Worm (Caenorhabditis elegans) whole organism, late embryonic: Measurements from ENCODE around the gene pot-1.

Source experiments
- F13H6.1 ChIP-seq: sonication (generic microtip); optimal IDR thresholded peaks from 2 replicates; lab custom pipeline; 2016; ENCODE audit warnings: missing genetic modification characterization, missing compliant biosample characterization
- K02D7.2 ChIP-seq: sonication (generic microtip); optimal IDR thresholded peaks from 2 replicates; lab custom pipeline; 2017; ENCODE audit warnings: mild to moderate bottlenecking, missing genetic modification characterization, missing compliant biosample characterization
- T23F11.4 ChIP-seq: fragments of 200-800 bp; sonication (Bioruptor generic); optimal IDR thresholded peaks from 2 replicates; lab custom pipeline; 2018; ENCODE audit warnings: mild to moderate bottlenecking, missing genetic modification characterization, missing compliant biosample characterization
- Y22D7AL.16 ChIP-seq: sonication (generic microtip); optimal IDR thresholded peaks from 2 replicates; lab custom pipeline; 2016; ENCODE audit warnings: missing genetic modification characterization, missing compliant biosample characterization
- ama-1 ChIP-seq: fragments of 150-350 bp; optimal IDR thresholded peaks from 2 replicates; lab custom pipeline; 2014
- ceh-19 ChIP-seq: fragments of 200-800 bp; sonication (Bioruptor generic); optimal IDR thresholded peaks from 2 replicates; lab custom pipeline; 2018; ENCODE audit warnings: mild to moderate bottlenecking, missing genetic modification characterization, missing compliant biosample characterization
- ceh-24 ChIP-seq: sonication (generic microtip); optimal IDR thresholded peaks from 2 replicates; lab custom pipeline; 2016; ENCODE audit warnings: mild to moderate bottlenecking, missing genetic modification characterization, missing compliant biosample characterization
- ceh-30 ChIP-seq: fragments of 150-350 bp; optimal IDR thresholded peaks from 2 replicates; lab custom pipeline; 2014; ENCODE audit warnings: missing biosample characterization, missing genetic modification characterization
- ceh-34 ChIP-seq: sonication (generic microtip); optimal IDR thresholded peaks from 2 replicates; lab custom pipeline; 2016; ENCODE audit warnings: mild to moderate bottlenecking, missing genetic modification characterization, missing compliant biosample characterization
- ceh-6 ChIP-seq: fragments of 200-800 bp; sonication (Bioruptor generic); optimal IDR thresholded peaks from 2 replicates; lab custom pipeline; 2018; ENCODE audit warnings: mild to moderate bottlenecking, missing genetic modification characterization, missing compliant biosample characterization
- ceh-9 ChIP-seq: sonication (generic microtip); optimal IDR thresholded peaks from 2 replicates; lab custom pipeline; 2016; ENCODE audit warnings: mild to moderate bottlenecking, missing genetic modification characterization, inconsistent platforms, missing compliant biosample characterization
- dmd-4 ChIP-seq: sonication (generic microtip); optimal IDR thresholded peaks from 2 replicates; lab custom pipeline; 2016; ENCODE audit warnings: borderline replicate concordance, missing genetic modification characterization, missing compliant biosample characterization
- dve-1 ChIP-seq: sonication (generic microtip); optimal IDR thresholded peaks from 2 replicates; lab custom pipeline; 2017; ENCODE audit warnings: antibody characterized with exemption, mild to moderate bottlenecking, missing genetic modification characterization, missing compliant biosample characterization
- elt-2 ChIP-seq: sonication (generic microtip); optimal IDR thresholded peaks from 2 replicates; lab custom pipeline; 2016; ENCODE audit warnings: missing genetic modification reagents, missing genetic modification characterization, missing compliant biosample characterization
- elt-4 ChIP-seq: sonication (generic microtip); optimal IDR thresholded peaks from 2 replicates; lab custom pipeline; 2016; ENCODE audit warnings: missing genetic modification characterization, missing compliant biosample characterization
- ets-4 ChIP-seq: sonication (generic microtip); optimal IDR thresholded peaks from 2 replicates; lab custom pipeline; 2016; ENCODE audit warnings: missing genetic modification characterization, missing compliant biosample characterization
- eyg-1 ChIP-seq: sonication (generic microtip); optimal IDR thresholded peaks from 2 replicates; lab custom pipeline; 2016; ENCODE audit warnings: missing genotype, missing genetic modification characterization, missing compliant biosample characterization
- fax-1 ChIP-seq: sonication (generic microtip); optimal IDR thresholded peaks from 2 replicates; lab custom pipeline; 2016; ENCODE audit warnings: missing genotype, missing genetic modification characterization, missing compliant biosample characterization
- fkh-6 ChIP-seq: sonication (generic microtip); optimal IDR thresholded peaks from 2 replicates; lab custom pipeline; 2016; ENCODE audit warnings: missing genetic modification characterization, missing compliant biosample characterization
- hlh-13 ChIP-seq: fragments of 200-800 bp; sonication (Bioruptor generic); optimal IDR thresholded peaks from 2 replicates; lab custom pipeline; 2018; ENCODE audit warnings: mild to moderate bottlenecking, missing genetic modification characterization, missing compliant biosample characterization
- hlh-30 ChIP-seq: sonication (generic microtip); optimal IDR thresholded peaks from 2 replicates; lab custom pipeline; 2017; ENCODE audit warnings: antibody characterized with exemption, missing genetic modification characterization, missing compliant biosample characterization; ENCODE audit not compliant: insufficient read depth
- hlh-6 ChIP-seq: sonication (generic microtip); optimal IDR thresholded peaks from 2 replicates; lab custom pipeline; 2016; ENCODE audit warnings: missing genotype, missing genetic modification characterization, missing compliant biosample characterization
- lim-6 ChIP-seq: sonication (generic microtip); optimal IDR thresholded peaks from 2 replicates; lab custom pipeline; 2016; ENCODE audit warnings: missing genetic modification characterization, missing compliant biosample characterization
- lin-11 ChIP-seq: fragments of 200-800 bp; sonication (Bioruptor generic); optimal IDR thresholded peaks from 2 replicates; lab custom pipeline; 2018; ENCODE audit warnings: mild to moderate bottlenecking, missing genetic modification characterization, missing compliant biosample characterization
- madf-2 ChIP-seq: sonication (generic microtip); optimal IDR thresholded peaks from 2 replicates; lab custom pipeline; 2017; ENCODE audit warnings: missing genetic modification characterization, missing compliant biosample characterization
- mec-3 ChIP-seq: sonication (generic microtip); optimal IDR thresholded peaks from 2 replicates; lab custom pipeline; 2016; ENCODE audit warnings: borderline replicate concordance, missing genetic modification characterization, missing compliant biosample characterization
- nfya-1 ChIP-seq: sonication (generic microtip); optimal IDR thresholded peaks from 2 replicates; lab custom pipeline; 2017; ENCODE audit warnings: missing genetic modification characterization, mild to moderate bottlenecking, missing compliant biosample characterization, antibody characterized with exemption, moderate library complexity
- nhr-11 ChIP-seq: fragments of 150-350 bp; optimal IDR thresholded peaks from 2 replicates; lab custom pipeline; 2014; ENCODE audit warnings: missing biosample characterization, missing genetic modification characterization
- nhr-232 ChIP-seq: sonication (generic microtip); optimal IDR thresholded peaks from 2 replicates; lab custom pipeline; 2016; ENCODE audit warnings: missing genetic modification characterization, missing compliant biosample characterization
- npax-4 ChIP-seq: sonication (generic microtip); optimal IDR thresholded peaks from 2 replicates; lab custom pipeline; 2016; ENCODE audit warnings: missing genetic modification characterization, missing compliant biosample characterization
- pat-9 ChIP-seq: fragments of 200-800 bp; sonication (Bioruptor generic); optimal IDR thresholded peaks from 2 replicates; lab custom pipeline; 2018; ENCODE audit warnings: mild to moderate bottlenecking, missing genetic modification characterization, moderate library complexity, missing compliant biosample characterization
- pha-2 ChIP-seq: sonication (generic microtip); optimal IDR thresholded peaks from 2 replicates; lab custom pipeline; 2017; ENCODE audit warnings: mild to moderate bottlenecking, missing genetic modification characterization, missing compliant biosample characterization
- pha-4 ChIP-seq: fragments of 150-350 bp; optimal IDR thresholded peaks from 2 replicates; lab custom pipeline; 2018; ENCODE audit warnings: missing biosample characterization, missing genetic modification reagents, missing genetic modification characterization
- pros-1 ChIP-seq: fragments of 150-350 bp; optimal IDR thresholded peaks from 2 replicates; lab custom pipeline; 2014; ENCODE audit warnings: missing biosample characterization, missing genetic modification reagents, missing genetic modification characterization
- ref-2 ChIP-seq: sonication (generic microtip); optimal IDR thresholded peaks from 2 replicates; lab custom pipeline; 2016; ENCODE audit warnings: missing genetic modification characterization, missing compliant biosample characterization
- rnt-1 ChIP-seq: sonication (generic microtip); optimal IDR thresholded peaks from 2 replicates; lab custom pipeline; 2016; ENCODE audit warnings: missing genetic modification characterization, missing compliant biosample characterization
- sox-4 ChIP-seq: sonication (generic microtip); optimal IDR thresholded peaks from 2 replicates; lab custom pipeline; 2017; ENCODE audit warnings: mild to moderate bottlenecking, missing genetic modification characterization, inconsistent platforms, missing compliant biosample characterization
- tbx-2 ChIP-seq: sonication (generic microtip); optimal IDR thresholded peaks from 2 replicates; lab custom pipeline; 2016; ENCODE audit warnings: missing genetic modification characterization, missing compliant biosample characterization
- tbx-7 ChIP-seq: sonication (generic microtip); optimal IDR thresholded peaks from 2 replicates; lab custom pipeline; 2016; ENCODE audit warnings: missing genotype, missing genetic modification characterization, missing compliant biosample characterization
- unc-3 ChIP-seq, 2 experiments: fragments of 200-800 bp in 1 of 2; sonication (Bioruptor generic) in 1 of 2; sonication (generic microtip) in 1 of 2; conservative IDR thresholded peaks in 1 of 2; optimal IDR thresholded peaks in 1 of 2; 2 replicates each; pipeline versions ENCODE4 v1.3.6 to Lab custom; 2016 to 2022; ENCODE audit warnings: missing compliant biosample characterization in 2 of 2, missing genetic modification characterization in 2 of 2, missing genetic modification reagents in 1 of 2
- zip-5 ChIP-seq: sonication (generic microtip); optimal IDR thresholded peaks from 2 replicates; lab custom pipeline; 2016; ENCODE audit warnings: missing genetic modification characterization, missing compliant biosample characterization
- ztf-16 ChIP-seq: sonication (generic microtip); optimal IDR thresholded peaks from 2 replicates; lab custom pipeline; 2017; ENCODE audit warnings: missing genetic modification characterization, missing compliant biosample characterization

The pot-1 gene

ce11 chrIII:7112285-7112684 is 21.2 kb downstream of the pot-1 start:
- no peak for TF ChIP-seq ceh-24 (tag; lab: Kevin White, UChicago)

ce11 chrIII:7111793-7112192 is 21.7 kb downstream of the pot-1 start, which contains the start of gene B0280.7:
TSS of gene B0280.7 (minus strand) at chrIII:7111893.
- TF ChIP-seq nfya-1 (tag; lab: Kevin White, UChicago) (no peak), elt-4 (tag; lab: Kevin White, UChicago) (no peak), hlh-6 (tag; lab: Kevin White, UChicago) (no peak), ceh-19 (GFP tag; lab: Kevin White, UChicago) (no peak), ama-1 (lab: Kevin White, UChicago) (no peak), eyg-1 (tag; lab: Kevin White, UChicago) (no peak), tbx-7 (tag; lab: Kevin White, UChicago) (no peak), ceh-30 (tag; lab: Kevin White, UChicago) (no peak), ceh-9 (tag; lab: Kevin White, UChicago) (no peak), F13H6.1 (tag; lab: Kevin White, UChicago) (no peak), fax-1 (tag; lab: Kevin White, UChicago) (no peak), pha-4 (tag; lab: Kevin White, UChicago) (no peak), nhr-232 (tag; lab: Kevin White, UChicago) (no peak), lim-6 (tag; lab: Kevin White, UChicago) (no peak), zip-5 (tag; lab: Kevin White, UChicago) (no peak), pha-2 (tag; lab: Kevin White, UChicago) (no peak), ceh-24 (tag; lab: Kevin White, UChicago) (no peak), pat-9 (tag; lab: Kevin White, UChicago) (no peak)

- TF ChIP-seq ceh-34 (tag; lab: Kevin White, UChicago), result no peak
- TF ChIP-seq elt-2 (tag; lab: Kevin White, UChicago), result peak; percentile 85
These were observed 25.5 kb downstream of the pot-1 start, which contains the start of gene odd-1 for ce11 chrIII:7107965-7108364. TSS of gene odd-1 (plus strand) at chrIII:7108313.

ce11 chrIII:7106854-7107253 is 26.6 kb downstream of the pot-1 start:
- TF ChIP-seq ref-2 (tag; lab: Kevin White, UChicago) (no peak), unc-3 (GFP tag; conservative IDR thresholded peaks at IDR 0.05; lab: Robert Waterston, UW) (no peak), unc-3 (tag; optimal IDR thresholded peaks at IDR 0.05; lab: Kevin White, UChicago) (no peak), F13H6.1 (tag; lab: Kevin White, UChicago) (no peak), K02D7.2 (no peak), Y22D7AL.16 (tag; lab: Kevin White, UChicago) (no peak), hlh-30 (tag; lab: Kevin White, UChicago) (no peak), lin-11 (no peak), elt-2 (tag; lab: Kevin White, UChicago) (no peak), nhr-11 (tag; lab: Kevin White, UChicago) (no peak), dmd-4 (no peak), pros-1 (tag; lab: Kevin White, UChicago) (no peak), elt-4 (tag; lab: Kevin White, UChicago) (no peak), ceh-6 (GFP tag; lab: Kevin White, UChicago) (no peak)

- TF ChIP-seq pha-4 (tag; lab: Kevin White, UChicago) (no peak), hlh-30 (tag; lab: Kevin White, UChicago) (no peak), dmd-4 (no peak), ceh-34 (tag; lab: Kevin White, UChicago) (no peak), T23F11.4 (GFP tag; lab: Kevin White, UChicago) (no peak), mec-3 (tag; lab: Kevin White, UChicago) (no peak), K02D7.2 (no peak), dve-1 (tag; lab: Kevin White, UChicago) (no peak), ztf-16 (tag; lab: Kevin White, UChicago) (no peak), rnt-1 (tag; lab: Kevin White, UChicago) (no peak), zip-5 (tag; lab: Kevin White, UChicago) (no peak), fkh-6 (tag; lab: Kevin White, UChicago) (no peak), hlh-13 (GFP tag; lab: Kevin White, UChicago) (no peak), ets-4 (tag; lab: Kevin White, UChicago) (no peak), eyg-1 (tag; lab: Kevin White, UChicago) (no peak), tbx-2 (tag; lab: Kevin White, UChicago) (no peak), madf-2 (tag; lab: Kevin White, UChicago) (no peak), sox-4 (no peak), npax-4 (tag; lab: Kevin White, UChicago) (no peak)
- TF ChIP-seq, all 69 proteins: peak for 0
These were observed 29.5 kb downstream of the pot-1 start, which contains the start of gene cpg-2 for ce11 chrIII:7103940-7104440. TSS of gene cpg-2 (minus strand) at chrIII:7103990.
